Fruit fly (Drosophila melanogaster) whole organism, prepupa: Measurements from ENCODE around the gene PLCXD.

Experiments used
- CG11294 ChIP-seq: fragments of 200-800 bp; sonication (Bioruptor generic); IDR thresholded peaks from 2 replicates; pipeline ENCODE4 v1.3.6; 2022; ENCODE audit warnings: missing biosample characterization, missing genetic modification characterization
- CG15336 ChIP-seq: fragments of 200-800 bp; sonication (Bioruptor generic); IDR thresholded peaks from 2 replicates; pipeline ENCODE4 v1.3.6; 2022; ENCODE audit warnings: missing biosample characterization, missing genetic modification characterization
- CG1621 ChIP-seq: fragments of 200-800 bp; sonication (Bioruptor generic); optimal IDR thresholded peaks from 3 replicates; lab custom pipeline; 2018; ENCODE audit warnings: missing biosample characterization, mild to moderate bottlenecking, missing genetic modification characterization
- CG16779 ChIP-seq: fragments of 200-800 bp; sonication (Bioruptor generic); optimal IDR thresholded peaks from 3 replicates; lab custom pipeline; 2017; ENCODE audit warnings: missing biosample characterization, mild to moderate bottlenecking, missing genetic modification characterization
- CG4318 ChIP-seq: fragments of 200-800 bp; sonication (Bioruptor generic); optimal IDR thresholded peaks from 3 replicates; lab custom pipeline; 2017; ENCODE audit warnings: missing biosample characterization, mild to moderate bottlenecking, missing genetic modification characterization
- CG6276 ChIP-seq: fragments of 200-800 bp; sonication (Bioruptor generic); optimal IDR thresholded peaks from 2 replicates; lab custom pipeline; 2017; ENCODE audit warnings: missing biosample characterization, mild to moderate bottlenecking, missing genetic modification characterization
- CG6792 ChIP-seq: fragments of 200-800 bp; sonication (Bioruptor generic); optimal IDR thresholded peaks from 3 replicates; lab custom pipeline; 2016; ENCODE audit warnings: missing biosample characterization, missing genetic modification characterization
- CG6854 ChIP-seq: fragments of 200-800 bp; sonication (Bioruptor generic); optimal IDR thresholded peaks from 2 replicates; lab custom pipeline; 2017; ENCODE audit warnings: missing biosample characterization, mild to moderate bottlenecking, missing genetic modification characterization
- CG8632 ChIP-seq: fragments of 200-800 bp; sonication (Bioruptor generic); optimal IDR thresholded peaks from 3 replicates; lab custom pipeline; 2016; ENCODE audit warnings: missing biosample characterization, missing genetic modification characterization
- CG9139 ChIP-seq: fragments of 200-800 bp; sonication (Bioruptor generic); optimal IDR thresholded peaks from 3 replicates; lab custom pipeline; 2017; ENCODE audit warnings: missing biosample characterization, mild to moderate bottlenecking, missing genetic modification characterization
- Eip78C ChIP-seq: fragments of 200-800 bp; sonication (Bioruptor generic); peaks from one replicate; lab custom pipeline; 2016; ENCODE audit warnings: missing biosample characterization, missing genetic modification characterization
- Eip93F ChIP-seq: fragments of 200-800 bp; sonication (Bioruptor generic); optimal IDR thresholded peaks from 2 replicates; lab custom pipeline; 2016; ENCODE audit warnings: missing biosample characterization, mild to moderate bottlenecking, missing genetic modification characterization
- Gug ChIP-seq: fragments of 200-800 bp; sonication (Bioruptor generic); IDR thresholded peaks from 2 replicates; pipeline ENCODE4 v1.3.6; 2022; ENCODE audit warnings: missing biosample characterization, missing genetic modification characterization
- Lpt ChIP-seq: fragments of 200-800 bp; sonication (Bioruptor generic); optimal IDR thresholded peaks from 3 replicates; lab custom pipeline; 2016; ENCODE audit warnings: missing biosample characterization, missing genetic modification characterization
- Met ChIP-seq: fragments of 200-800 bp; sonication (Bioruptor generic); optimal IDR thresholded peaks from 3 replicates; lab custom pipeline; 2016; ENCODE audit warnings: missing biosample characterization, missing genetic modification characterization
- Smox ChIP-seq: fragments of 200-800 bp; sonication (Bioruptor generic); optimal IDR thresholded peaks from 3 replicates; lab custom pipeline; 2016; ENCODE audit warnings: missing biosample characterization, missing genetic modification characterization
- Sox102F ChIP-seq: fragments of 200-800 bp; sonication (Bioruptor generic); optimal IDR thresholded peaks from 2 replicates; lab custom pipeline; 2016; ENCODE audit warnings: missing biosample characterization, mild to moderate bottlenecking, missing genetic modification characterization
- Sox15 ChIP-seq: fragments of 200-800 bp; sonication (Bioruptor generic); optimal IDR thresholded peaks from 3 replicates; lab custom pipeline; 2016; ENCODE audit warnings: missing biosample characterization, missing genetic modification characterization
- achi ChIP-seq: fragments of 200-800 bp; sonication (Bioruptor generic); optimal IDR thresholded peaks from 3 replicates; lab custom pipeline; 2016; ENCODE audit warnings: missing biosample characterization, missing genetic modification characterization
- dsx ChIP-seq: fragments of 200-800 bp; optimal IDR thresholded peaks from 3 replicates; lab custom pipeline; 2019; ENCODE audit warnings: missing biosample characterization, mild to moderate bottlenecking, missing genetic modification characterization, moderate library complexity; ENCODE audit not compliant: poor library complexity, severe bottlenecking
- eg ChIP-seq: fragments of 200-800 bp; sonication (Bioruptor generic); IDR thresholded peaks from 3 replicates; pipeline ENCODE4 v1.3.6; 2022; ENCODE audit warnings: missing biosample characterization, missing genetic modification characterization
- esn ChIP-seq: fragments of 200-800 bp; sonication (Bioruptor generic); optimal IDR thresholded peaks from 2 replicates; lab custom pipeline; 2016; ENCODE audit warnings: missing biosample characterization, mild to moderate bottlenecking, missing genetic modification characterization, moderate library complexity
- fd85E ChIP-seq: fragments of 200-800 bp; sonication (Bioruptor generic); optimal IDR thresholded peaks from 3 replicates; lab custom pipeline; 2016; ENCODE audit warnings: missing biosample characterization, missing genetic modification characterization
- fkh ChIP-seq: fragments of 200-800 bp; sonication (Bioruptor generic); optimal IDR thresholded peaks from 3 replicates; lab custom pipeline; 2017; ENCODE audit warnings: missing biosample characterization, mild to moderate bottlenecking, missing genetic modification characterization, moderate library complexity
- lz ChIP-seq: fragments of 200-800 bp; sonication (Bioruptor generic); optimal IDR thresholded peaks from 3 replicates; lab custom pipeline; 2016; ENCODE audit warnings: missing biosample characterization, missing genetic modification characterization
- net ChIP-seq: fragments of 200-800 bp; sonication (Bioruptor generic); optimal IDR thresholded peaks from 3 replicates; lab custom pipeline; 2016; ENCODE audit warnings: missing biosample characterization, missing genetic modification characterization
- pdm3 ChIP-seq: fragments of 200-800 bp; sonication (Bioruptor generic); optimal IDR thresholded peaks from 3 replicates; lab custom pipeline; 2016; ENCODE audit warnings: missing biosample characterization, missing genetic modification characterization
- salr ChIP-seq, 2 experiments: fragments of 200-800 bp; sonication (Bioruptor generic); optimal IDR thresholded peaks; 3 replicates each; lab custom pipeline; 2016 to 2018; ENCODE audit warnings: missing biosample characterization in 2 of 2, missing genetic modification characterization in 2 of 2, mild to moderate bottlenecking in 1 of 2
- spab ChIP-seq: fragments of 200-800 bp; sonication (Bioruptor generic); optimal IDR thresholded peaks from 2 replicates; lab custom pipeline; 2017; ENCODE audit warnings: missing biosample characterization, mild to moderate bottlenecking, missing genetic modification characterization, missing genetic modification reagents
- topi ChIP-seq: fragments of 200-800 bp; sonication (Bioruptor generic); optimal IDR thresholded peaks from 3 replicates; lab custom pipeline; 2016; ENCODE audit warnings: missing biosample characterization, missing genetic modification characterization
- vri ChIP-seq: fragments of 200-800 bp; sonication (Bioruptor generic); optimal IDR thresholded peaks from 3 replicates; lab custom pipeline; 2016; ENCODE audit warnings: missing biosample characterization, mild to moderate bottlenecking, missing genetic modification characterization

Gene PLCXD

dm6 chr2L:12091522-12091921 lies 42.3 kb downstream of the PLCXD start, which contains the start of gene Pex19:
Gene Pex19, plus strand, starts transcription at chr2L:12091822.
- TF ChIP-seq spab (GFP tag; lab: Kevin White, UChicago) (no peak), pdm3 (GFP tag; lab: Kevin White, UChicago) (no peak)
- TF ChIP-seq, all 60 proteins: peak for 0

DNA sequence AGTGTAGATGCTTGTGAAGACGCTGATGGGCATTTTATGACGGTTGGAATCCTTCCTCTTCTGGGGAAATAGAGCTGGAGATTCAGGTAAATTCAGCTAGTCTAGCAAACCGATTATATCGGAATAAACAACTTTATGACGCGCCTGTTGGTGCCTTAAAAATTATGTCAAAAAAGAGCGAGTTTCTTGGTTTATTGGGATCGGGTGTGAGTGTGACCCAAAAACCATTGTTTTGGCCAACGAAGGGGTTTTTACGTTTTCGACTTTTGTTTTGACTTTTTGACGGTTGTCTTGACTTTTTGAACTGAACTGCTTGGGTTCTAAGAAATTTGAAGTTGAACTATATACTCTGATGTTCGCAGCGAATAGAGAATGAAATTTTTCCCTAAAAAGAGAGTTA lies 42.8 kb downstream of the PLCXD start:
- TF ChIP-seq fd85E (GFP tag; lab: Kevin White, UChicago) (no peak), Met (GFP tag; lab: Kevin White, UChicago) (no peak), topi (no peak), CG6792 (GFP tag; lab: Kevin White, UChicago) (no peak), CG6276 (no peak), salr (GFP tag; optimal IDR thresholded peaks at IDR 0.05; lab: Kevin White, UChicago) (no peak), Sox15 (GFP tag; lab: Kevin White, UChicago) (no peak), CG6854 (GFP tag; lab: Kevin White, UChicago) (no peak), Eip93F (GFP tag; lab: Kevin White, UChicago) (no peak), CG16779 (tag; lab: Kevin White, UChicago) (no peak)
- TF ChIP-seq, all 60 proteins: peak for 0

DNA sequence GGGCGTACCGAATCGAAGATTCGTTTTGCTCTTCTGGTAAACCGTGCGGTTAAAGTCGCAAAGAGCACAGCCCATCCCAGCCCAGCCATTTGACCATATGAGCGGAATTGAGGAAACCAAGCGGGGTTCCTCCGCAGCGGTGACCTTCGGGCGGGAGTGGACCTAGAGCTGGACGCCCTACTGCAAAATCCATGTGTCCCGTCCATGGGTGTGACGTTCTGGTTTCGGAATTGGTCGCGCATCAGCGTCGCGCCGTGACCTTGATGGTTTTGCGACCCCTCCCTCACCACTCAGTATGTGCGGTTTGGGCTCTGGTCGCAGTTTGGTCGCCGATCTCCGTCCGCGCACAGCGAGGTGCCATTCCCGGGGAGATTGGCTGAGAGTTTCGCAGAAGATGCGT lies 43.5 kb downstream of the PLCXD start:
- no peak for TF ChIP-seq net (GFP tag; lab: Kevin White, UChicago)
- TF ChIP-seq achi (GFP tag; lab: Kevin White, UChicago): no peak
- TF ChIP-seq fd85E (GFP tag; lab: Kevin White, UChicago): no peak
- no peak for TF ChIP-seq Smox (GFP tag; lab: Kevin White, UChicago)
- TF ChIP-seq CG6276: no peak
- no peak for TF ChIP-seq pdm3 (GFP tag; lab: Kevin White, UChicago)
- TF ChIP-seq CG4318 (GFP tag; lab: Kevin White, UChicago): no peak
- no peak for TF ChIP-seq Sox102F (GFP tag; lab: Kevin White, UChicago)
- no peak for TF ChIP-seq CG1621
- no peak for TF ChIP-seq eg (GFP tag; lab: Robert Waterston, UW)
- TF ChIP-seq CG11294 (GFP tag; lab: Robert Waterston, UW): no peak
- TF ChIP-seq CG8632 (GFP tag; lab: Kevin White, UChicago): no peak
- no peak for TF ChIP-seq Eip93F (GFP tag; lab: Kevin White, UChicago)
- TF ChIP-seq vri: no peak
- no peak for TF ChIP-seq CG9139 (GFP tag; lab: Kevin White, UChicago)
- no peak for TF ChIP-seq CG15336 (GFP tag; lab: Robert Waterston, UW)
- TF ChIP-seq spab (GFP tag; lab: Kevin White, UChicago): no peak
- TF ChIP-seq, all 60 proteins: peak for 0

- TF ChIP-seq vri: no peak
These were observed 44.4 kb downstream of the PLCXD start for dm6 chr2L:12093652-12094051.

- TF ChIP-seq dsx (GFP tag; lab: Kevin White, UChicago) (no peak), lz (peak; percentile 5), CG6792 (GFP tag; lab: Kevin White, UChicago) (no peak), Smox (GFP tag; lab: Kevin White, UChicago) (no peak), fkh (GFP tag; lab: Kevin White, UChicago) (peak; percentile 28), esn (GFP tag; lab: Kevin White, UChicago) (peak; percentile 21), Eip78C (GFP tag; lab: Kevin White, UChicago) (peak; percentile 60), Lpt (no peak)
These were observed 47.2 kb downstream of the PLCXD start, which contains the start of the genes CG6712 and Mt2 for dm6 chr2L:12096396-12096813. Gene CG6712, minus strand, starts transcription at chr2L:12096511. Gene Mt2, plus strand, starts transcription at chr2L:12096525.

DNA sequence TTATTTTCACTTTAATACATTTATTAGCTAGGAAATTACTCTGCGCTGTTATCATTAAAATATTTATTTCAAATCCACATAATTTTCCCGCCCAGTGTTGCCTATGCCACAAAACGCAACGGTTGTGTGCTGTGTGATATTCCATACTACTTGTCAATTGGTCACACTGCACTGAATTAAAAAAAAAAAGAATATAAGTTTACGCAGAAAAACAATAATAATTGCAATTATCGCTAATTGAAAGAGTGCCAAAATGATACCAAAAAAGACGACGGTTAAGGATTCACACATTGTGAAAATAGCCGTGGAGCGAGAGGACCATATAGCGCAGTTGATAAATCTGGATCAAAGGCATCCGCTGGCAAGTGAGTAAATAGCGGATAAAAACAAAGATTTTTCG lies 48.5 kb downstream of the PLCXD start, which contains the start of gene Ced-12:
Gene Ced-12 (plus strand): TSS at position 141 of the 400 bp plus-strand sequence.
- TF ChIP-seq Gug (GFP tag; lab: Robert Waterston, UW): no peak
- TF ChIP-seq fkh (GFP tag; lab: Kevin White, UChicago): peak; percentile 45
